Fruit fly (Drosophila melanogaster) S2 (cell line): Measurements from ENCODE around the gene CG42465.

Experiments
- CG8478 ChIP-seq: fragments of >200 bp; optimal IDR thresholded peaks from 2 replicates; lab custom pipeline; 2018
- CTCF ChIP-seq, 2 experiments: fragments of >200 bp; optimal IDR thresholded peaks; 2 replicates each; lab custom pipeline; 2018

- no peak for TF ChIP-seq CG8478 (lab: Kevin White, UChicago)
- TF ChIP-seq CTCF (optimal IDR thresholded peaks at IDR 0.05; lab: Kevin White, UChicago): no peak
Observed at dm6 chr2L:3681338-3681737, 18.7 kb upstream of the CG42465 start.
